Worm (Caenorhabditis elegans) whole organism, L4 larva: ENCODE data around the gene Y14H12B.1.

Source experiments
- arid-1 ChIP-seq: fragments of 200-800 bp; sonication (Bioruptor generic); conservative IDR thresholded peaks from 2 replicates; pipeline ENCODE4 v1.3.6; 2022; ENCODE audit warnings: missing genetic modification reagents, missing genetic modification characterization, missing compliant biosample characterization
- lin-15B ChIP-seq: fragments of 150-350 bp; sonication (generic microtip); optimal IDR thresholded peaks from 3 replicates; lab custom pipeline; 2014; ENCODE audit warnings: missing biosample characterization, missing genetic modification characterization
- pha-4 ChIP-seq, 2 experiments: fragments of 150-350 bp in 1 of 2; fragments of 200-800 bp in 1 of 2; sonication (Bioruptor generic) in 1 of 2; IDR thresholded peaks in 1 of 2; optimal IDR thresholded peaks in 1 of 2; 2 replicates each; pipeline versions ENCODE4 v1.3.6 to Lab custom; 2014 to 2022; ENCODE audit warnings: missing genetic modification characterization in 2 of 2, missing genetic modification reagents in 2 of 2, missing biosample characterization in 1 of 2, missing compliant biosample characterization in 1 of 2

DNA sequence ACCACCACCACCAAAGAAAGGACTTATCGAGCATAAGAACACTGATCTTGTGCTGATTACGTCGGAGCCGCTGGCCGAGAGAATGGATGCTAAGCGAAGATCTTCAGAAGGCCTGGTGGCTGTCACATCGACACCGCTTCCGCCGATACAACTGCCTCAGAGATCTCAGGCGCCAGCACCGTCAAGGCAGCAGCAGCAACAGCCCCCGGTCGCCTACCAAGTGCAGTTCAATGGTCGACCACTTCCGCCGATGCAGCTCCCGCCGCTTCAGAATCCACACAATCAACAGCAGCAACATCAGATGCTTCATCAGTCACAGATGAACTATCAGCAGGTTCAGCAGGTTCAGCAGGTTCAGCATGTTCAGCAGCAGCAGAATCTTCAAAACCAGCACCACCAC, 32.8 kb downstream of the Y14H12B.1 start:
- TF ChIP-seq lin-15B (no peak), arid-1 (no peak), pha-4 (GFP tag; IDR thresholded peaks at IDR 0.05; lab: Robert Waterston, UW) (no peak), pha-4 (tag; optimal IDR thresholded peaks at IDR 0.05; lab: Kevin White, UChicago) (no peak)
